Fruit fly (Drosophila melanogaster): ENCODE results near the gene Kyat.

The Kyat gene

dm6 chr3R:11830757-11831586, 8.7 kb upstream of the Kyat start:
- no peak for TF ChIP-seq noc (tag; optimal IDR thresholded peaks at IDR 0.05)

dm6 chr3R:11821800-11822199, 493 bp downstream of the Kyat start:
- no peak for TF ChIP-seq noc (tag; optimal IDR thresholded peaks at IDR 0.05)

dm6 chr3R:11820148-11820547, 2.1 kb downstream of the Kyat start:
- no peak for TF ChIP-seq noc (tag; optimal IDR thresholded peaks at IDR 0.05)

dm6 chr3R:11819640-11819979, 2.7 kb downstream of the Kyat start:
- no peak for TF ChIP-seq noc (tag; optimal IDR thresholded peaks at IDR 0.05)

- peak; percentile 26 for TF ChIP-seq noc (tag; optimal IDR thresholded peaks at IDR 0.05)
These were observed 3.2 kb downstream of the Kyat start, which contains the start of the genes COX5A and glo for dm6 chr3R:11818930-11819639. COX5A (plus strand) TSS chr3R:11819359. glo (minus strand) TSS chr3R:11819420.

- peak; percentile 66 for TF ChIP-seq noc (tag; optimal IDR thresholded peaks at IDR 0.05)
These were observed 9.3 kb downstream of the Kyat start, which contains the start of gene ClC-a for dm6 chr3R:11812881-11813466. ClC-a (minus strand) TSS chr3R:11813207.

- no peak for TF ChIP-seq noc (tag; optimal IDR thresholded peaks at IDR 0.05)
These were observed 9.8 kb downstream of the Kyat start for dm6 chr3R:11812479-11812878.

dm6 chr3R:11810831-11811484, 11.3 kb downstream of the Kyat start:
- peak; percentile 40 for TF ChIP-seq noc (tag; optimal IDR thresholded peaks at IDR 0.05)

- TF ChIP-seq noc (tag; optimal IDR thresholded peaks at IDR 0.05), result peak; percentile 22
These were observed 12.7 kb downstream of the Kyat start for dm6 chr3R:11809620-11810019.

dm6 chr3R:11807641-11808040, 14.7 kb downstream of the Kyat start:
- no peak for TF ChIP-seq noc (tag; optimal IDR thresholded peaks at IDR 0.05)

dm6 chr3R:11806753-11807152, 15.5 kb downstream of the Kyat start:
- no peak for TF ChIP-seq noc (tag; optimal IDR thresholded peaks at IDR 0.05)

- TF ChIP-seq noc (tag; optimal IDR thresholded peaks at IDR 0.05), result peak; percentile 5
These were observed 16.7 kb downstream of the Kyat start for dm6 chr3R:11805584-11805983.

- TF ChIP-seq noc (tag; optimal IDR thresholded peaks at IDR 0.05), result no peak
These were observed 25.5 kb downstream of the Kyat start, which contains the start of gene Sbf for dm6 chr3R:11796780-11797179. Sbf (minus strand) TSS chr3R:11796948.

- TF ChIP-seq noc (tag; optimal IDR thresholded peaks at IDR 0.05), result no peak
These were observed 35.5 kb downstream of the Kyat start, which contains the start of the genes prd1 and HisCl1 for dm6 chr3R:11786695-11787226. prd1 (minus strand) TSS chr3R:11787014. HisCl1 (plus strand) TSS chr3R:11787176.

- TF ChIP-seq noc (tag; optimal IDR thresholded peaks at IDR 0.05), result no peak
These were observed 42.1 kb downstream of the Kyat start for dm6 chr3R:11780181-11780688.

Measured in whole organism, larva.